Worm (Caenorhabditis elegans): ENCODE measurements around the gene F11E6.8.

DNA sequence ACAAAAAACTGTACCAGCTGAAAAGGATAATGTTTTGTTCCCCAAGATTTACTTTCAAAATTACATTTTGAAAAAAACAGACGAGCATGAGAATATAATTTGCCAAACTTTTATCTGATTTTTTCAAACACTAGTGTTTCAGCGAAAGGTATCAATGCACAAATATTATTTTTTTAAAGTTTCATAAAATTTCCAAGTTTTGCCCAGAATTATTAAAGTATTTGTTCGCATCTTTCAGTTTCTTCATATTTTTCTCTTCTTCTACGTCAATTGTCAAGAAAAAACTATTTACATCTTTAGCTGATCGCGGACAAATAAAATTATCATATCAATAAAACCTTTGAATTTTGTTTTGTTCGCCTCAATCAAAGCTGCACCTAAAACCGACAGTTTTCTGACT is 13.3 kb downstream of the F11E6.8 start, which contains the start of gene C06A12.8:
- TF ChIP-seq B0310.2 (tag; optimal IDR thresholded peaks at IDR 0.05) (no peak), ets-7 (tag; optimal IDR thresholded peaks at IDR 0.05) (no peak), ama-1 (optimal IDR thresholded peaks at IDR 0.05) (no peak), flt-1 (GFP tag; IDR thresholded peaks at IDR 0.05) (no peak), pes-1 (GFP tag; IDR thresholded peaks at IDR 0.05) (no peak)

All from whole organism, early embryonic.